Worm (Caenorhabditis elegans) whole organism, L1 larva: ENCODE measurements around the gene F54A3.2.
A peak's percentile ranks its signal among the peaks of the same experiment; 100 is the strongest.
"Not testable (repeated sequence)": the region's sequence is repeated elsewhere in the genome, so short reads cannot be mapped to it uniquely, and the experiment has no call there.

Source experiments
- C04F5.9 ChIP-seq: sonication (generic microtip); optimal IDR thresholded peaks from 2 replicates; lab custom pipeline; 2016; ENCODE audit warnings: missing genetic modification characterization, missing compliant biosample characterization
- C34B4.2 ChIP-seq: sonication (generic microtip); optimal IDR thresholded peaks from 2 replicates; lab custom pipeline; 2017; ENCODE audit warnings: mild to moderate bottlenecking, missing genetic modification characterization, missing compliant biosample characterization
- F16B12.6 ChIP-seq: fragments of 150-350 bp; optimal IDR thresholded peaks from 2 replicates; lab custom pipeline; 2014; ENCODE audit warnings: missing biosample characterization, missing genetic modification characterization
- aly-2 ChIP-seq: fragments of 150-350 bp; optimal IDR thresholded peaks from 2 replicates; lab custom pipeline; 2014; ENCODE audit warnings: missing biosample characterization, missing genetic modification characterization
- ceh-8 ChIP-seq: fragments of 200-800 bp; sonication (Bioruptor generic); optimal IDR thresholded peaks from 2 replicates; lab custom pipeline; 2018; ENCODE audit warnings: mild to moderate bottlenecking, missing genetic modification characterization, moderate library complexity, missing compliant biosample characterization
- ces-1 ChIP-seq: fragments of 150-350 bp; optimal IDR thresholded peaks from 2 replicates; lab custom pipeline; 2014; ENCODE audit warnings: missing biosample characterization, missing genetic modification reagents, missing genetic modification characterization
- efl-1 ChIP-seq, 4 experiments: fragments of 150-350 bp; optimal IDR thresholded peaks in 3 of 4; peaks in 1 of 4; 1 replicate in 1 of 4; 2 replicates in 3 of 4; lab custom pipeline; 2014; ENCODE audit warnings: missing biosample characterization in 2 of 4, missing genetic modification characterization in 2 of 4, missing genetic modification reagents in 2 of 4
- efl-3 ChIP-seq: fragments of 200-800 bp; sonication (Bioruptor generic); optimal IDR thresholded peaks from 2 replicates; lab custom pipeline; 2018; ENCODE audit warnings: mild to moderate bottlenecking, missing genetic modification characterization, missing compliant biosample characterization
- elt-2 ChIP-seq: sonication (generic microtip); optimal IDR thresholded peaks from 2 replicates; lab custom pipeline; 2016; ENCODE audit warnings: missing genetic modification characterization, mild to moderate bottlenecking, inconsistent platforms, missing compliant biosample characterization, missing genetic modification reagents
- ets-5 ChIP-seq: fragments of 200-800 bp; sonication (Bioruptor generic); IDR thresholded peaks from 2 replicates; pipeline ENCODE4 v1.3.6; 2022; ENCODE audit warnings: missing genetic modification characterization, missing compliant biosample characterization
- grh-1 ChIP-seq: fragments of 200-800 bp; sonication (Bioruptor generic); IDR thresholded peaks from 2 replicates; pipeline ENCODE4 v1.3.6; 2022; ENCODE audit warnings: missing genetic modification reagents, missing genetic modification characterization, missing compliant biosample characterization
- hlh-17 ChIP-seq: fragments of 200-800 bp; sonication (Bioruptor generic); optimal IDR thresholded peaks from 2 replicates; lab custom pipeline; 2018; ENCODE audit warnings: missing genetic modification characterization, mild to moderate bottlenecking, missing compliant biosample characterization, moderate library complexity, borderline replicate concordance
- hpl-2 ChIP-seq: fragments of 150-350 bp; optimal IDR thresholded peaks from 2 replicates; lab custom pipeline; 2014; ENCODE audit warnings: missing biosample characterization, missing genetic modification reagents, missing genetic modification characterization
- isw-1 ChIP-seq: fragments of 200-800 bp; sonication (Bioruptor generic); IDR thresholded peaks from 2 replicates; pipeline ENCODE4 v1.3.6; 2022; ENCODE audit warnings: missing genetic modification characterization, missing compliant biosample characterization
- lin-14 ChIP-seq: fragments of 200-800 bp; sonication (Bioruptor generic); optimal IDR thresholded peaks from 2 replicates; lab custom pipeline; 2018; ENCODE audit warnings: mild to moderate bottlenecking, missing genetic modification characterization, moderate library complexity, missing compliant biosample characterization
- lin-35 ChIP-seq, 2 experiments: fragments of 150-350 bp; optimal IDR thresholded peaks; 2 replicates each; lab custom pipeline; 2014; ENCODE audit warnings: missing biosample characterization in 2 of 2, missing genetic modification characterization in 2 of 2, missing genetic modification reagents in 2 of 2
- lsy-2 ChIP-seq, 2 experiments: fragments of 150-350 bp; optimal IDR thresholded peaks; 2 replicates each; lab custom pipeline; 2014; ENCODE audit warnings: missing biosample characterization in 2 of 2, missing genetic modification characterization in 2 of 2
- mab-9 ChIP-seq: fragments of 200-800 bp; sonication (Bioruptor generic); IDR thresholded peaks from 2 replicates; pipeline ENCODE4 v1.3.6; 2022; ENCODE audit warnings: missing genetic modification reagents, missing genetic modification characterization, missing compliant biosample characterization
- mdl-1 ChIP-seq, 2 experiments: fragments of 150-350 bp; optimal IDR thresholded peaks; 2 replicates each; lab custom pipeline; 2014 to 2017; ENCODE audit warnings: missing biosample characterization in 2 of 2, missing genetic modification characterization in 2 of 2, inconsistent platforms in 1 of 2
- nhr-237 ChIP-seq: fragments of 150-350 bp; optimal IDR thresholded peaks from 2 replicates; lab custom pipeline; 2014; ENCODE audit warnings: missing biosample characterization, missing genetic modification characterization
- nhr-71 ChIP-seq: sonication (generic microtip); optimal IDR thresholded peaks from 2 replicates; lab custom pipeline; 2016; ENCODE audit warnings: mild to moderate bottlenecking, missing genetic modification characterization, moderate library complexity, missing compliant biosample characterization
- nhr-85 ChIP-seq: sonication (generic microtip); peaks from one replicate; lab custom pipeline; 2016; ENCODE audit warnings: missing genetic modification characterization, inconsistent platforms, missing compliant biosample characterization
- nhr-90 ChIP-seq: sonication (generic microtip); optimal IDR thresholded peaks from 2 replicates; lab custom pipeline; 2016; ENCODE audit warnings: mild to moderate bottlenecking, missing genetic modification characterization, missing compliant biosample characterization; ENCODE audit not compliant: poor library complexity
- pag-3 ChIP-seq: sonication (generic microtip); optimal IDR thresholded peaks from 2 replicates; lab custom pipeline; 2017; ENCODE audit warnings: missing genetic modification characterization, mild to moderate bottlenecking, missing compliant biosample characterization, antibody characterized with exemption, borderline replicate concordance; ENCODE audit not compliant: insufficient read depth
- pax-3 ChIP-seq: fragments of 200-800 bp; sonication (Bioruptor generic); optimal IDR thresholded peaks from 2 replicates; lab custom pipeline; 2018; ENCODE audit warnings: mild to moderate bottlenecking, missing genetic modification characterization, moderate library complexity, missing compliant biosample characterization
- snu-23 ChIP-seq: sonication (generic microtip); optimal IDR thresholded peaks from 2 replicates; lab custom pipeline; 2016; ENCODE audit warnings: missing genetic modification characterization, missing compliant biosample characterization
- sptf-1 ChIP-seq: fragments of 150-350 bp; optimal IDR thresholded peaks from 2 replicates; lab custom pipeline; 2014; ENCODE audit warnings: missing biosample characterization, missing genetic modification characterization
- unc-86 ChIP-seq: sonication (generic microtip); optimal IDR thresholded peaks from 2 replicates; lab custom pipeline; 2016; ENCODE audit warnings: missing genetic modification characterization, missing compliant biosample characterization
- unc-98 ChIP-seq: fragments of 200-800 bp; sonication (Bioruptor generic); IDR thresholded peaks from 2 replicates; pipeline ENCODE4 v1.3.6; 2022; ENCODE audit warnings: missing genetic modification characterization, missing compliant biosample characterization
- vab-15 ChIP-seq: sonication (generic microtip); optimal IDR thresholded peaks from 2 replicates; lab custom pipeline; 2017; ENCODE audit warnings: missing genotype, mild to moderate bottlenecking, missing genetic modification characterization, missing compliant biosample characterization
- xbp-1 ChIP-seq: sonication (generic microtip); optimal IDR thresholded peaks from 2 replicates; lab custom pipeline; 2016; ENCODE audit warnings: missing genetic modification characterization, missing compliant biosample characterization
- zag-1 ChIP-seq: fragments of 150-350 bp; optimal IDR thresholded peaks from 2 replicates; lab custom pipeline; 2014; ENCODE audit warnings: missing biosample characterization, missing genetic modification characterization
- zip-4 ChIP-seq: fragments of 200-800 bp; sonication (Bioruptor generic); optimal IDR thresholded peaks from 2 replicates; lab custom pipeline; 2018; ENCODE audit warnings: mild to moderate bottlenecking, missing genetic modification characterization, moderate library complexity, missing compliant biosample characterization
- ztf-11 ChIP-seq, 2 experiments: sonication (generic microtip); optimal IDR thresholded peaks; 2 replicates each; lab custom pipeline; 2016 to 2017; ENCODE audit warnings: missing genetic modification characterization in 2 of 2, missing biosample characterization in 1 of 2, missing compliant biosample characterization in 1 of 2

Gene F54A3.2

ce11 chrII:2230368-2230767 lies 13.1 kb upstream of the F54A3.2 start:
- TF ChIP-seq nhr-90 (tag; lab: Kevin White, UChicago) (no peak), mdl-1 (tag; optimal IDR thresholded peaks at IDR 0.05; lab: Kevin White, UChicago) (no peak), nhr-85 (tag; lab: Kevin White, UChicago) (peak; percentile 4), lin-14 (GFP tag; lab: Kevin White, UChicago) (no peak), hlh-17 (GFP tag; lab: Kevin White, UChicago) (no peak), ces-1 (no peak), lin-35 (GFP tag; optimal IDR thresholded peaks at IDR 0.05; lab: Kevin White, UChicago) (no peak), mab-9 (no peak), zip-4 (GFP tag; lab: Kevin White, UChicago) (no peak)

DNA sequence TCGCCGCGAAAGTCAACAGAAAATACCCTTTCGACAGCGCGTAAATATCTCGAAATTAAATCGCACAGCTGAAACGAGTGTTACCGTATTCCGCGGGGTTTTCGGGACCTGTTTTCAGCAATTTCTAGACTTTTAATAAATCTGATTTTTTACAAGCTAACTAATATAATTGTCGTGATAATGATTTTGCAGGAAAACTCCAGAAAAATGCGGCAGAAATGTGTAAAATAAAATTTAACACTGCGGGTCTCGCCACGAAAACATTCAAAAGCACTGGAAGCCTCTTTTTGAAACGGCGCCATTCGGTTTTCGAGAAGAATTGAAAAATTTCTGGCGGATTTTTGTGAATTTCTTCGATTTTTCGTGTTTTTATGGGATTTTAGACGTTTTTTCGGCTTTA lies 11.0 kb upstream of the F54A3.2 start, which contains the start of gene F54A3.6:
TSS of gene F54A3.6 (minus strand) at position 42 of the 400 bp plus-strand sequence.
- TF ChIP-seq efl-1 (optimal IDR thresholded peaks at IDR 0.05; lab: Kevin White, UChicago) (peak; percentile 9 to 15), isw-1 (peak; percentile 57), lsy-2 (tag; optimal IDR thresholded peaks at IDR 0.05; lab: Kevin White, UChicago) (peak; percentile 60 to 90)
- TF ChIP-seq efl-1 (GFP tag; optimal IDR thresholded peaks at IDR 0.05 in 1 of 2; lab: Kevin White, UChicago), result not testable (repeated sequence)

- TF ChIP-seq xbp-1 (no peak), unc-98 (GFP tag; lab: Robert Waterston, UW) (no peak), aly-2 (tag; lab: Kevin White, UChicago) (no peak), efl-1 (optimal IDR thresholded peaks at IDR 0.05; lab: Kevin White, UChicago) (no peak), efl-1 (GFP tag; optimal IDR thresholded peaks at IDR 0.05 in 1 of 2; lab: Kevin White, UChicago) (peak in 1 of 2 experiments; percentile 59)
Observed at ce11 chrII:2233240-2233639, 10.2 kb upstream of the F54A3.2 start, which contains the start of gene cct-3. Gene cct-3 (plus strand): TSS chrII:2233540.

- TF ChIP-seq grh-1 (GFP tag; lab: Robert Waterston, UW) (no peak), aly-2 (tag; lab: Kevin White, UChicago) (no peak), C04F5.9 (tag; lab: Kevin White, UChicago) (no peak), mab-9 (no peak), efl-3 (no peak)
Observed at ce11 chrII:2236352-2236751, 7.1 kb upstream of the F54A3.2 start.

- TF ChIP-seq ceh-8 (GFP tag; lab: Kevin White, UChicago) (peak; percentile 8), C04F5.9 (tag; lab: Kevin White, UChicago) (no peak)
Observed at ce11 chrII:2251617-2252016, 8.2 kb downstream of the F54A3.2 start.

- TF ChIP-seq sptf-1 (no peak), pag-3 (tag; lab: Kevin White, UChicago) (no peak), ztf-11 (tag; optimal IDR thresholded peaks at IDR 0.05; lab: Kevin White, UChicago) (no peak), C34B4.2 (tag; lab: Kevin White, UChicago) (no peak), zag-1 (tag; lab: Kevin White, UChicago) (no peak), hpl-2 (no peak), pax-3 (tag; lab: Kevin White, UChicago) (no peak), vab-15 (tag; lab: Kevin White, UChicago) (no peak), unc-86 (no peak), xbp-1 (no peak), ets-5 (GFP tag; lab: Robert Waterston, UW) (no peak), elt-2 (tag; lab: Kevin White, UChicago) (no peak), nhr-71 (tag; lab: Kevin White, UChicago) (no peak), F16B12.6 (tag; lab: Kevin White, UChicago) (no peak), snu-23 (GFP tag; lab: Kevin White, UChicago) (no peak), hlh-17 (GFP tag; lab: Kevin White, UChicago) (no peak), nhr-237 (no peak)
- TF ChIP-seq, all 84 proteins: peak for 0
Observed at ce11 chrII:2253676-2254075, 10.2 kb downstream of the F54A3.2 start.
